Worm (Caenorhabditis elegans) whole organism, mixed stage, embryonic: ENCODE measurements around the gene nsph-3.2.

Experiments used
- M03D4.4 ChIP-seq: sonication (generic microtip); optimal IDR thresholded peaks from 2 replicates; lab custom pipeline; 2017; ENCODE audit warnings: mild to moderate bottlenecking, missing genetic modification characterization, missing compliant biosample characterization
- bed-3 ChIP-seq: fragments of 200-800 bp; sonication (Bioruptor generic); optimal IDR thresholded peaks from 3 replicates; lab custom pipeline; 2018; ENCODE audit warnings: mild to moderate bottlenecking, missing genetic modification characterization, moderate library complexity, missing compliant biosample characterization
- blmp-1 ChIP-seq: fragments of 150-350 bp; optimal IDR thresholded peaks from 2 replicates; lab custom pipeline; 2014; ENCODE audit warnings: missing biosample characterization, missing genetic modification characterization
- ceh-39 ChIP-seq: fragments of 150-350 bp; optimal IDR thresholded peaks from 2 replicates; lab custom pipeline; 2014; ENCODE audit warnings: missing biosample characterization, missing genetic modification characterization
- ceh-43 ChIP-seq: fragments of 200-800 bp; sonication (Bioruptor generic); optimal IDR thresholded peaks from 2 replicates; lab custom pipeline; 2018; ENCODE audit warnings: mild to moderate bottlenecking, missing genetic modification characterization, moderate library complexity, missing compliant biosample characterization
- ceh-83 ChIP-seq: fragments of 200-800 bp; sonication (Bioruptor generic); optimal IDR thresholded peaks from 2 replicates; lab custom pipeline; 2018; ENCODE audit warnings: mild to moderate bottlenecking, missing genetic modification characterization, missing compliant biosample characterization
- cnd-1 ChIP-seq: fragments of 200-800 bp; sonication (Bioruptor generic); optimal IDR thresholded peaks from 2 replicates; lab custom pipeline; 2018; ENCODE audit warnings: mild to moderate bottlenecking, missing genetic modification characterization, missing compliant biosample characterization
- drap-1 ChIP-seq: fragments of 200-800 bp; sonication (Bioruptor generic); optimal IDR thresholded peaks from 3 replicates; lab custom pipeline; 2018; ENCODE audit warnings: mild to moderate bottlenecking, missing genetic modification characterization, missing compliant biosample characterization
- elt-1 ChIP-seq: sonication (generic microtip); optimal IDR thresholded peaks from 2 replicates; lab custom pipeline; 2017; ENCODE audit warnings: missing genetic modification characterization, mild to moderate bottlenecking, missing compliant biosample characterization, antibody characterized with exemption, moderate library complexity, borderline replicate concordance; ENCODE audit not compliant: insufficient read depth
- elt-3 ChIP-seq: fragments of 150-350 bp; optimal IDR thresholded peaks from 2 replicates; lab custom pipeline; 2014; ENCODE audit warnings: missing biosample characterization, missing genetic modification characterization
- flh-1 ChIP-seq: fragments of 200-800 bp; sonication (Bioruptor generic); optimal IDR thresholded peaks from 2 replicates; lab custom pipeline; 2018; ENCODE audit warnings: mild to moderate bottlenecking, missing genetic modification characterization, moderate library complexity, missing compliant biosample characterization
- ham-2 ChIP-seq: fragments of 200-800 bp; sonication (Bioruptor generic); optimal IDR thresholded peaks from 2 replicates; lab custom pipeline; 2018; ENCODE audit warnings: mild to moderate bottlenecking, missing genetic modification characterization, missing compliant biosample characterization
- hlh-1 ChIP-seq: fragments of 150-350 bp; optimal IDR thresholded peaks from 2 replicates; lab custom pipeline; 2014; ENCODE audit warnings: missing biosample characterization, missing genetic modification reagents, missing genetic modification characterization
- lin-13 ChIP-seq: fragments of 150-350 bp; optimal IDR thresholded peaks from 2 replicates; lab custom pipeline; 2014; ENCODE audit warnings: missing biosample characterization, missing genetic modification characterization
- lin-32 ChIP-seq: fragments of 200-800 bp; sonication (Bioruptor generic); optimal IDR thresholded peaks from 2 replicates; lab custom pipeline; 2018; ENCODE audit warnings: mild to moderate bottlenecking, missing genetic modification characterization, missing compliant biosample characterization
- lsy-2 ChIP-seq: fragments of 150-350 bp; optimal IDR thresholded peaks from 2 replicates; lab custom pipeline; 2014; ENCODE audit warnings: missing biosample characterization, missing genetic modification characterization
- mab-5 ChIP-seq: fragments of 150-350 bp; optimal IDR thresholded peaks from 2 replicates; lab custom pipeline; 2014; ENCODE audit warnings: missing biosample characterization, missing genetic modification characterization
- mep-1 ChIP-seq: fragments of 150-350 bp; optimal IDR thresholded peaks from 2 replicates; lab custom pipeline; 2017; ENCODE audit warnings: missing biosample characterization, missing genetic modification reagents, missing genetic modification characterization, inconsistent platforms
- mls-2 ChIP-seq: sonication (generic microtip); optimal IDR thresholded peaks from 2 replicates; lab custom pipeline; 2016; ENCODE audit warnings: mild to moderate bottlenecking, missing genetic modification characterization, moderate library complexity, missing compliant biosample characterization
- nhr-12 ChIP-seq: fragments of 150-350 bp; optimal IDR thresholded peaks from 2 replicates; lab custom pipeline; 2014; ENCODE audit warnings: missing biosample characterization, missing genetic modification characterization
- nhr-2 ChIP-seq: fragments of 150-350 bp; optimal IDR thresholded peaks from 2 replicates; lab custom pipeline; 2014; ENCODE audit warnings: missing biosample characterization, missing genetic modification characterization
- nhr-237 ChIP-seq: fragments of 150-350 bp; optimal IDR thresholded peaks from 2 replicates; lab custom pipeline; 2014; ENCODE audit warnings: missing biosample characterization, missing genetic modification characterization
- nhr-28 ChIP-seq: fragments of 150-350 bp; optimal IDR thresholded peaks from 2 replicates; lab custom pipeline; 2014; ENCODE audit warnings: missing biosample characterization, missing genetic modification characterization
- pha-4 ChIP-seq: fragments of 150-350 bp; optimal IDR thresholded peaks from 2 replicates; lab custom pipeline; 2018; ENCODE audit warnings: missing biosample characterization, missing genetic modification reagents, missing genetic modification characterization
- sem-2 ChIP-seq: fragments of 200-800 bp; sonication (Bioruptor generic); optimal IDR thresholded peaks from 2 replicates; lab custom pipeline; 2018; ENCODE audit warnings: mild to moderate bottlenecking, missing genetic modification characterization, missing compliant biosample characterization
- snpc-4 ChIP-seq: fragments of 150-350 bp; optimal IDR thresholded peaks from 2 replicates; lab custom pipeline; 2014; ENCODE audit warnings: missing biosample characterization, missing genetic modification characterization
- sptf-1 ChIP-seq: sonication (generic microtip); optimal IDR thresholded peaks from 2 replicates; lab custom pipeline; 2017; ENCODE audit warnings: mild to moderate bottlenecking, missing genetic modification characterization, moderate library complexity, missing compliant biosample characterization
- tbx-8 ChIP-seq: fragments of 200-800 bp; sonication (Bioruptor generic); optimal IDR thresholded peaks from 2 replicates; lab custom pipeline; 2018; ENCODE audit warnings: mild to moderate bottlenecking, missing genetic modification characterization, moderate library complexity, missing compliant biosample characterization
- unc-120 ChIP-seq: sonication (generic microtip); optimal IDR thresholded peaks from 2 replicates; lab custom pipeline; 2017; ENCODE audit warnings: missing genetic modification characterization, missing compliant biosample characterization; ENCODE audit not compliant: poor library complexity, severe bottlenecking
- unc-39 ChIP-seq: fragments of 150-350 bp; optimal IDR thresholded peaks from 2 replicates; lab custom pipeline; 2014; ENCODE audit warnings: missing biosample characterization, missing genetic modification characterization
- unc-62 ChIP-seq: fragments of 150-350 bp; optimal IDR thresholded peaks from 2 replicates; lab custom pipeline; 2014; ENCODE audit warnings: missing biosample characterization, missing genetic modification reagents, missing genetic modification characterization
- ztf-11 ChIP-seq: fragments of 150-350 bp; optimal IDR thresholded peaks from 2 replicates; lab custom pipeline; 2014; ENCODE audit warnings: missing biosample characterization, missing genetic modification characterization

Gene nsph-3.2

ce11 chrIV:10068266-10068665 is 44.4 kb upstream of the nsph-3.2 start:
- no peak for TF ChIP-seq tbx-8 (GFP tag; lab: Kevin White, UChicago)
- no peak for TF ChIP-seq nhr-237
- TF ChIP-seq nhr-28, result no peak
- TF ChIP-seq cnd-1 (tag; lab: Kevin White, UChicago), result no peak
- no peak for TF ChIP-seq M03D4.4
- no peak for TF ChIP-seq flh-1 (GFP tag; lab: Kevin White, UChicago)
- TF ChIP-seq unc-62 (GFP tag; lab: Kevin White, UChicago), result no peak
- no peak for TF ChIP-seq unc-120 (tag; lab: Kevin White, UChicago)
- no peak for TF ChIP-seq sptf-1 (tag; lab: Kevin White, UChicago)
- no peak for TF ChIP-seq mab-5 (tag; lab: Kevin White, UChicago)
- no peak for TF ChIP-seq snpc-4 (tag; lab: Kevin White, UChicago)

- TF ChIP-seq nhr-237 (no peak), mls-2 (tag; lab: Kevin White, UChicago) (no peak), tbx-8 (GFP tag; lab: Kevin White, UChicago) (no peak), nhr-2 (tag; lab: Kevin White, UChicago) (no peak), unc-120 (tag; lab: Kevin White, UChicago) (no peak), lin-13 (tag; lab: Kevin White, UChicago) (no peak), hlh-1 (tag; lab: Kevin White, UChicago) (no peak), elt-3 (no peak), M03D4.4 (no peak), flh-1 (GFP tag; lab: Kevin White, UChicago) (no peak), sem-2 (no peak), snpc-4 (tag; lab: Kevin White, UChicago) (no peak), lin-32 (no peak), mab-5 (tag; lab: Kevin White, UChicago) (no peak), ceh-83 (GFP tag; lab: Kevin White, UChicago) (no peak)
Measured at ce11 chrIV:10072527-10072926, 40.1 kb upstream of the nsph-3.2 start, which contains the start of gene W01B6.3. TSS of gene W01B6.3 (minus strand) at chrIV:10072627.

- TF ChIP-seq hlh-1 (tag; lab: Kevin White, UChicago) (no peak), nhr-12 (tag; lab: Kevin White, UChicago) (no peak), blmp-1 (no peak), unc-39 (no peak), nhr-2 (tag; lab: Kevin White, UChicago) (no peak), elt-1 (no peak), unc-62 (GFP tag; lab: Kevin White, UChicago) (no peak), cnd-1 (tag; lab: Kevin White, UChicago) (no peak), M03D4.4 (no peak), pha-4 (tag; lab: Kevin White, UChicago) (no peak)
- TF ChIP-seq, all 35 proteins: peak for 0
Measured at ce11 chrIV:10075034-10075510, 37.6 kb upstream of the nsph-3.2 start, which contains the start of the genes ttbk-4 and W01B6.4. TSS of gene ttbk-4 (minus strand) at chrIV:10075134. TSS of gene W01B6.4 (plus strand) at chrIV:10075460.

- TF ChIP-seq drap-1 (GFP tag; lab: Kevin White, UChicago) (no peak), mep-1 (tag; lab: Kevin White, UChicago) (no peak)
Measured at ce11 chrIV:10075899-10076298, 36.8 kb upstream of the nsph-3.2 start, which contains the start of gene W01B6.5. TSS of gene W01B6.5 (plus strand) at chrIV:10076199.

- TF ChIP-seq hlh-1 (tag; lab: Kevin White, UChicago) (no peak), blmp-1 (no peak), unc-39 (no peak), mls-2 (tag; lab: Kevin White, UChicago) (no peak), lin-32 (no peak), unc-120 (tag; lab: Kevin White, UChicago) (no peak), ztf-11 (tag; lab: Kevin White, UChicago) (no peak), nhr-12 (tag; lab: Kevin White, UChicago) (no peak), nhr-2 (tag; lab: Kevin White, UChicago) (no peak), ceh-43 (GFP tag; lab: Kevin White, UChicago) (no peak), elt-3 (no peak), elt-1 (no peak), mep-1 (tag; lab: Kevin White, UChicago) (no peak)
- TF ChIP-seq, all 35 proteins: peak for 0
Measured at ce11 chrIV:10078003-10078402, 34.7 kb upstream of the nsph-3.2 start.

ce11 chrIV:10080816-10081215 is 31.9 kb upstream of the nsph-3.2 start, which contains the start of gene W01B6.6:
TSS of gene W01B6.6 (plus strand) at chrIV:10081116.
- no peak for TF ChIP-seq mep-1 (tag; lab: Kevin White, UChicago)
- no peak for TF ChIP-seq drap-1 (GFP tag; lab: Kevin White, UChicago)
- TF ChIP-seq nhr-28, result no peak
- no peak for TF ChIP-seq bed-3
- TF ChIP-seq unc-62 (GFP tag; lab: Kevin White, UChicago), result no peak
- TF ChIP-seq lin-13 (tag; lab: Kevin White, UChicago), result no peak
- no peak for TF ChIP-seq lsy-2 (tag; lab: Kevin White, UChicago)
- no peak for TF ChIP-seq mls-2 (tag; lab: Kevin White, UChicago)
- no peak for TF ChIP-seq nhr-237
- TF ChIP-seq pha-4 (tag; lab: Kevin White, UChicago), result no peak
- no peak for TF ChIP-seq ham-2 (GFP tag; lab: Kevin White, UChicago)
- TF ChIP-seq cnd-1 (tag; lab: Kevin White, UChicago), result no peak
- TF ChIP-seq ceh-39, result no peak
- TF ChIP-seq, all 35 proteins: peak for 0
